Worm (Caenorhabditis elegans): Measurements from ENCODE around the gene drd-5.

DNA sequence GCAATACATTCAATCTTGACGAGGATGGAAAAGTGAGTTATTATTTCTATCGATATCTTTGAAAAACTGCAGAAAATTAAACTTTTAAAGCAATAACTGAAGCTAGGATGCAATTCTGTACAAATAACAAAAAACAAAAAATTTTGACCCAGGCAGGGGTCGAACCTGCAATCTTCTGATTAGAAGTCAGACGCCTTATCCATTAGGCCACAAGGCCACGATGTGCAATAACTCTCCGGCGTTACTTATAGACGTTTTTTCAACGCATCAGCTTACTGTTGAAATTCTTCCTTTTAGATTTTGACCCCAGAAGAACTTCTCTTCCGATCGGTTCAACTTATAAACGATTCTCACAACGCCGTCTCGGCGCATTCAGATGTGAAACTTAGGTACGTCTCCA is 35.5 kb upstream of the drd-5 start:
- TF ChIP-seq ztf-29 (GFP tag; IDR thresholded peaks at IDR 0.05) (no peak; the same call in 1 of the 2 replicates), T22C8.4 (GFP tag; IDR thresholded peaks at IDR 0.05) (no peak), klf-2 (GFP tag; conservative IDR thresholded peaks at IDR 0.05) (no peak), flt-1 (GFP tag; IDR thresholded peaks at IDR 0.05) (no peak; the same call in 1 of the 2 replicates), ref-1 (GFP tag; conservative IDR thresholded peaks at IDR 0.05) (no peak), tab-1 (GFP tag; IDR thresholded peaks at IDR 0.05) (no peak), cog-1 (tag; optimal IDR thresholded peaks at IDR 0.05) (no peak)
